Worm (Caenorhabditis elegans) whole organism, mixed stage, embryonic: Measurements from ENCODE around the gene stim-1.

Experiments used
- M03D4.4 ChIP-seq: sonication (generic microtip); optimal IDR thresholded peaks from 2 replicates; lab custom pipeline; 2017; ENCODE audit warnings: mild to moderate bottlenecking, missing genetic modification characterization, missing compliant biosample characterization
- bed-3 ChIP-seq: fragments of 200-800 bp; sonication (Bioruptor generic); optimal IDR thresholded peaks from 3 replicates; lab custom pipeline; 2018; ENCODE audit warnings: mild to moderate bottlenecking, missing genetic modification characterization, moderate library complexity, missing compliant biosample characterization
- blmp-1 ChIP-seq: fragments of 150-350 bp; optimal IDR thresholded peaks from 2 replicates; lab custom pipeline; 2014; ENCODE audit warnings: missing biosample characterization, missing genetic modification characterization
- ceh-43 ChIP-seq: fragments of 200-800 bp; sonication (Bioruptor generic); optimal IDR thresholded peaks from 2 replicates; lab custom pipeline; 2018; ENCODE audit warnings: mild to moderate bottlenecking, missing genetic modification characterization, moderate library complexity, missing compliant biosample characterization
- ceh-83 ChIP-seq: fragments of 200-800 bp; sonication (Bioruptor generic); optimal IDR thresholded peaks from 2 replicates; lab custom pipeline; 2018; ENCODE audit warnings: mild to moderate bottlenecking, missing genetic modification characterization, missing compliant biosample characterization
- ces-1 ChIP-seq: fragments of 150-350 bp; optimal IDR thresholded peaks from 2 replicates; lab custom pipeline; 2014; ENCODE audit warnings: missing biosample characterization, missing genetic modification reagents, missing genetic modification characterization
- cnd-1 ChIP-seq: fragments of 200-800 bp; sonication (Bioruptor generic); optimal IDR thresholded peaks from 2 replicates; lab custom pipeline; 2018; ENCODE audit warnings: mild to moderate bottlenecking, missing genetic modification characterization, missing compliant biosample characterization
- drap-1 ChIP-seq: fragments of 200-800 bp; sonication (Bioruptor generic); optimal IDR thresholded peaks from 3 replicates; lab custom pipeline; 2018; ENCODE audit warnings: mild to moderate bottlenecking, missing genetic modification characterization, missing compliant biosample characterization
- elt-1 ChIP-seq: sonication (generic microtip); optimal IDR thresholded peaks from 2 replicates; lab custom pipeline; 2017; ENCODE audit warnings: missing genetic modification characterization, mild to moderate bottlenecking, missing compliant biosample characterization, antibody characterized with exemption, moderate library complexity, borderline replicate concordance; ENCODE audit not compliant: insufficient read depth
- elt-3 ChIP-seq: fragments of 150-350 bp; optimal IDR thresholded peaks from 2 replicates; lab custom pipeline; 2014; ENCODE audit warnings: missing biosample characterization, missing genetic modification characterization
- ham-2 ChIP-seq: fragments of 200-800 bp; sonication (Bioruptor generic); optimal IDR thresholded peaks from 2 replicates; lab custom pipeline; 2018; ENCODE audit warnings: mild to moderate bottlenecking, missing genetic modification characterization, missing compliant biosample characterization
- hlh-1 ChIP-seq: fragments of 150-350 bp; optimal IDR thresholded peaks from 2 replicates; lab custom pipeline; 2014; ENCODE audit warnings: missing biosample characterization, missing genetic modification reagents, missing genetic modification characterization
- lin-13 ChIP-seq: fragments of 150-350 bp; optimal IDR thresholded peaks from 2 replicates; lab custom pipeline; 2014; ENCODE audit warnings: missing biosample characterization, missing genetic modification characterization
- lin-32 ChIP-seq: fragments of 200-800 bp; sonication (Bioruptor generic); optimal IDR thresholded peaks from 2 replicates; lab custom pipeline; 2018; ENCODE audit warnings: mild to moderate bottlenecking, missing genetic modification characterization, missing compliant biosample characterization
- lsy-2 ChIP-seq: fragments of 150-350 bp; optimal IDR thresholded peaks from 2 replicates; lab custom pipeline; 2014; ENCODE audit warnings: missing biosample characterization, missing genetic modification characterization
- mep-1 ChIP-seq: fragments of 150-350 bp; optimal IDR thresholded peaks from 2 replicates; lab custom pipeline; 2017; ENCODE audit warnings: missing biosample characterization, missing genetic modification reagents, missing genetic modification characterization, inconsistent platforms
- mls-2 ChIP-seq: sonication (generic microtip); optimal IDR thresholded peaks from 2 replicates; lab custom pipeline; 2016; ENCODE audit warnings: mild to moderate bottlenecking, missing genetic modification characterization, moderate library complexity, missing compliant biosample characterization
- nhr-12 ChIP-seq: fragments of 150-350 bp; optimal IDR thresholded peaks from 2 replicates; lab custom pipeline; 2014; ENCODE audit warnings: missing biosample characterization, missing genetic modification characterization
- nhr-2 ChIP-seq: fragments of 150-350 bp; optimal IDR thresholded peaks from 2 replicates; lab custom pipeline; 2014; ENCODE audit warnings: missing biosample characterization, missing genetic modification characterization
- nhr-237 ChIP-seq: fragments of 150-350 bp; optimal IDR thresholded peaks from 2 replicates; lab custom pipeline; 2014; ENCODE audit warnings: missing biosample characterization, missing genetic modification characterization
- nhr-28 ChIP-seq: fragments of 150-350 bp; optimal IDR thresholded peaks from 2 replicates; lab custom pipeline; 2014; ENCODE audit warnings: missing biosample characterization, missing genetic modification characterization
- nhr-76 ChIP-seq: sonication (generic microtip); optimal IDR thresholded peaks from 2 replicates; lab custom pipeline; 2017; ENCODE audit warnings: missing biosample characterization, missing genetic modification characterization
- pha-4 ChIP-seq: fragments of 150-350 bp; optimal IDR thresholded peaks from 2 replicates; lab custom pipeline; 2018; ENCODE audit warnings: missing biosample characterization, missing genetic modification reagents, missing genetic modification characterization
- sem-2 ChIP-seq: fragments of 200-800 bp; sonication (Bioruptor generic); optimal IDR thresholded peaks from 2 replicates; lab custom pipeline; 2018; ENCODE audit warnings: mild to moderate bottlenecking, missing genetic modification characterization, missing compliant biosample characterization
- snpc-4 ChIP-seq: fragments of 150-350 bp; optimal IDR thresholded peaks from 2 replicates; lab custom pipeline; 2014; ENCODE audit warnings: missing biosample characterization, missing genetic modification characterization
- sptf-1 ChIP-seq: sonication (generic microtip); optimal IDR thresholded peaks from 2 replicates; lab custom pipeline; 2017; ENCODE audit warnings: mild to moderate bottlenecking, missing genetic modification characterization, moderate library complexity, missing compliant biosample characterization
- tbx-8 ChIP-seq: fragments of 200-800 bp; sonication (Bioruptor generic); optimal IDR thresholded peaks from 2 replicates; lab custom pipeline; 2018; ENCODE audit warnings: mild to moderate bottlenecking, missing genetic modification characterization, moderate library complexity, missing compliant biosample characterization
- unc-120 ChIP-seq: sonication (generic microtip); optimal IDR thresholded peaks from 2 replicates; lab custom pipeline; 2017; ENCODE audit warnings: missing genetic modification characterization, missing compliant biosample characterization; ENCODE audit not compliant: poor library complexity, severe bottlenecking
- unc-39 ChIP-seq: fragments of 150-350 bp; optimal IDR thresholded peaks from 2 replicates; lab custom pipeline; 2014; ENCODE audit warnings: missing biosample characterization, missing genetic modification characterization
- zip-8 ChIP-seq: fragments of 150-350 bp; optimal IDR thresholded peaks from 2 replicates; lab custom pipeline; 2014; ENCODE audit warnings: missing biosample characterization, missing genetic modification characterization
- ztf-11 ChIP-seq: fragments of 150-350 bp; optimal IDR thresholded peaks from 2 replicates; lab custom pipeline; 2014; ENCODE audit warnings: missing biosample characterization, missing genetic modification characterization

The stim-1 gene

DNA sequence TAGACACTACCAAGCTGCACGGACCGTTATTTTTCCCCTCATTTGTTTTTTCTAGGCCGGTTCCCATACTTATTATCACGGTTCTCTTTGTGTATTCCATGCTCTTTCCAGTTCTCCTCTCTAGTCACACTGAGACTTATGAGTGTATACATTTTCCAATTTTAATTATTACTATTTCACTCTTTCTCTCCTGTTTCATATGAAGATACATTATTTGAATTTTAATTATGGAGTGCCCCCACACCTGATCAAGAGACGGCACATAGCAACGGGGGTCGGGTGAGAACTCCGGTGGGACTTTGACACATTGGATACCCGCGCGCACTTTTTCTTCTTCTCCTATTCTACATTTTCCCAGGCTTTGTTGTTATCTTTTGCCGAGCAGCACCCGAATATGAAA lies 21.4 kb upstream of the stim-1 start, which contains the start of gene affl-1:
Gene affl-1 (plus strand): TSS at position 301 of the 400 bp plus-strand sequence.
- TF ChIP-seq sem-2 (GFP tag; lab: Kevin White, UChicago) (no peak), nhr-12 (tag; lab: Kevin White, UChicago) (no peak), zip-8 (tag; lab: Kevin White, UChicago) (no peak), blmp-1 (tag; lab: Kevin White, UChicago) (no peak), nhr-2 (no peak), cnd-1 (tag; lab: Kevin White, UChicago) (no peak)

DNA sequence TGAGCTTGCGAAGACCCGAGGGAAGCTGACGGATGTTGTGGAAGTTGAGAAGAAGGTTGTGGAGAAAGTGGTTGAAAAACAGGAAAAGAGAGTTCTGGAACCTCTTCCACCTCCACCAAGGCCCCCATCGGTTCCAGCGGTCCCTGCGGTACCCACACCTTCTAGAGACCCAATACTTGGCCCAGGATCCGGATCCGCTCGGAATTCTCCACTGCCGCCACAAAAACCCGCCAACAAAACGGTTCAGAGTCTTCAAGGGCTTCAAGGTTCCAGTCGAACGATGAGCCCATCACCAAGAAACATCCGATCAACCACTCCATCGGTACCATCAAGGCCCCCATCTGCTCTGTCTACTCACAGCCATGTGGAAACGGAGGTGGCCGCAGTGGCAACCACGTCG lies 18.5 kb upstream of the stim-1 start:
- no peak for TF ChIP-seq ceh-43 (GFP tag; lab: Kevin White, UChicago)
- TF ChIP-seq bed-3 (GFP tag; lab: Kevin White, UChicago) = no peak
- TF ChIP-seq mep-1 (tag; lab: Kevin White, UChicago) = no peak
- TF ChIP-seq nhr-76 (tag; lab: Kevin White, UChicago) = no peak
- TF ChIP-seq ces-1 (GFP tag; lab: Kevin White, UChicago) = no peak
- no peak for TF ChIP-seq nhr-2
- no peak for TF ChIP-seq zip-8 (tag; lab: Kevin White, UChicago)
- TF ChIP-seq lin-13 (tag; lab: Kevin White, UChicago) = no peak
- no peak for TF ChIP-seq nhr-28 (tag; lab: Kevin White, UChicago)
- TF ChIP-seq lsy-2 = no peak
- TF ChIP-seq snpc-4 (tag; lab: Kevin White, UChicago) = no peak
- no peak for TF ChIP-seq drap-1
- no peak for TF ChIP-seq elt-3 (tag; lab: Kevin White, UChicago)
- TF ChIP-seq pha-4 (tag; lab: Kevin White, UChicago) = no peak
- no peak for TF ChIP-seq tbx-8 (GFP tag; lab: Kevin White, UChicago)
- TF ChIP-seq nhr-12 (tag; lab: Kevin White, UChicago) = no peak
- no peak for TF ChIP-seq elt-1
- no peak for TF ChIP-seq lin-32 (GFP tag; lab: Kevin White, UChicago)
- no peak for TF ChIP-seq sem-2 (GFP tag; lab: Kevin White, UChicago)

DNA sequence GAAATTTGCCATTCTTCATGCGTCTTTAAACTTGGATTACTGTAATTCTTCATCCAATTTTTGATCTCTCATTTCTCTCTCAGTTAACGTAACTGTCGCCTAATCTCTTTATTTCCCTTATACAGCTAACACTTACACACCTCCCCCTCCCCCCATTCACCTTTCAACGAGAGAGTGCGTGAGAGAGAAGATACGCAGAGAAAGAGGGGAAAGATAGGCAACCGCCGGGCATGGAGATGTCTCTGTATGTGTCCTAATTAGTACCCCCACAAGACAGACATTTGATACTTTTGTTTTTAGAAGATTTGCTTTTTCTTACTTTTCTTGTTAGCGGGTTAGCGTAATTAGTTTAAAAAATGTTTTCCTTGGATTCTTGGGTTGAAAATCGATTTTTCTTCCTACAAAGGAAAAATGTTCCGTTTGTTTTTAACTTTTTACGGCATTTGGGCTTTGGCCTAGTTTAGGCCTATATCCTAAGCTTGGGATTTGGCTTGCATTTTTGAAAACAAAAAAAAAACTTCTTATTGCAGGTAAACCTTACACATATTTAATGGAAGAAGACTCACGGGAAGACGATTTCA lies 15.9 kb upstream of the stim-1 start, which contains the start of gene affl-2:
Gene affl-2 (plus strand): TSS at position 531 of the 581 bp plus-strand sequence.
- TF ChIP-seq ces-1 (GFP tag; lab: Kevin White, UChicago) (peak; percentile 25), mls-2 (tag; lab: Kevin White, UChicago) (peak; percentile 63), sptf-1 (tag; lab: Kevin White, UChicago) (peak; percentile 62), ham-2 (GFP tag; lab: Kevin White, UChicago) (peak; percentile 69), cnd-1 (tag; lab: Kevin White, UChicago) (no peak), nhr-2 (peak; percentile 63), mep-1 (tag; lab: Kevin White, UChicago) (peak; percentile 47), ceh-43 (GFP tag; lab: Kevin White, UChicago) (peak; percentile 3), unc-39 (tag; lab: Kevin White, UChicago) (no peak)

ce11 chrIII:432988-433387 lies 14.4 kb upstream of the stim-1 start:
- TF ChIP-seq pha-4 (tag; lab: Kevin White, UChicago) = peak; percentile 23
- no peak for TF ChIP-seq nhr-76 (tag; lab: Kevin White, UChicago)
- TF ChIP-seq ces-1 (GFP tag; lab: Kevin White, UChicago) = peak; percentile 38
- TF ChIP-seq blmp-1 (tag; lab: Kevin White, UChicago) = no peak
- TF ChIP-seq mep-1 (tag; lab: Kevin White, UChicago) = no peak
- peak; percentile 23 for TF ChIP-seq elt-1
- TF ChIP-seq unc-120 (tag; lab: Kevin White, UChicago) = peak; percentile 49
- no peak for TF ChIP-seq hlh-1
- peak; percentile 43 for TF ChIP-seq drap-1
- no peak for TF ChIP-seq tbx-8 (GFP tag; lab: Kevin White, UChicago)
- TF ChIP-seq lin-13 (tag; lab: Kevin White, UChicago) = peak; percentile 36
- TF ChIP-seq mls-2 (tag; lab: Kevin White, UChicago) = peak; percentile 52
- TF ChIP-seq lsy-2 = peak; percentile 35
- TF ChIP-seq bed-3 (GFP tag; lab: Kevin White, UChicago) = no peak
- peak; percentile 16 for TF ChIP-seq ztf-11 (tag; lab: Kevin White, UChicago)
- no peak for TF ChIP-seq snpc-4 (tag; lab: Kevin White, UChicago)
- TF ChIP-seq ceh-43 (GFP tag; lab: Kevin White, UChicago) = no peak
- TF ChIP-seq ceh-83 (GFP tag; lab: Kevin White, UChicago) = peak; percentile 54
- peak; percentile 74 for TF ChIP-seq ham-2 (GFP tag; lab: Kevin White, UChicago)
- TF ChIP-seq sptf-1 (tag; lab: Kevin White, UChicago) = peak; percentile 68
- peak; percentile 30 for TF ChIP-seq nhr-237 (tag; lab: Kevin White, UChicago)
- peak; percentile 28 for TF ChIP-seq cnd-1 (tag; lab: Kevin White, UChicago)
- TF ChIP-seq M03D4.4 (tag; lab: Kevin White, UChicago) = peak; percentile 47
